Fruit fly (Drosophila melanogaster): ENCODE results near the gene CG46025.

Gene CG46025

DNA sequence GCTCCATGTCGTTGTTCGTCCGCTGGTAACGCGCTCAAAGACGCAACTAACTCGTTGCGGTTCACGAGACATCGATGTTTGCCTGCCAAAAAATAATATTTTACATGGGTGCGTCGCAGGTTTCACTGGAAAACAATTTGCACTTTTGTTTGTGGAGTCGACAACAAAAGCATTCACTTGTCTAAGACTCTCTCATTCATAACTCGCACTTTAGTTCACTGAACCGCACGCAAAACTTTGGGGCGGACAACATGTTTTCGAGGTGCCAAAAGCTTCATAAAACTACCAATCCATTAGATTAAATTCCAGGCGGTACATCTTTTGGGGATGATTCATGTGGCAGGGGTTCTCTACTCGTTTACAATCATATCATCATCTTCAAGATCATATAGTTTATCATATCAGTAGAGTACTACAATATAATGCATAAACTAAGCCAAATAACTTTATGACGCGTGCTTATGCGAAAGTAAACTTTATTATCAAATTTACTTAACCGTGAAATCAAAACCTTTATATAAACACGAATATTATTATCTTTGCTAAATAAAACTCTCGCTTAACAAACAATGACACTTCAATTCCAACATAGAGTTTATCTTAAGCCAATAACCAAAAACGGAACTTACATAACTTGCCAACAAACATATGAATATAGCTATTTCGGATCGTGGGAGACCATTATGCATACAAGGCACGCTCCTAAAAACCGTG is 24.2 kb downstream of the CG46025 start, which contains the start of gene CG7179:
Gene CG7179 (minus strand): TSS at position 51 of the 714 bp plus-strand sequence.
- TF ChIP-seq CG8301 (tag; optimal IDR thresholded peaks at IDR 0.05) (no peak), CG8159 (tag; optimal IDR thresholded peaks at IDR 0.05) (no peak), CG34367 (tag; optimal IDR thresholded peaks at IDR 0.05) (no peak), CG32121 (GFP tag; IDR thresholded peaks at IDR 0.05) (no peak)

DNA sequence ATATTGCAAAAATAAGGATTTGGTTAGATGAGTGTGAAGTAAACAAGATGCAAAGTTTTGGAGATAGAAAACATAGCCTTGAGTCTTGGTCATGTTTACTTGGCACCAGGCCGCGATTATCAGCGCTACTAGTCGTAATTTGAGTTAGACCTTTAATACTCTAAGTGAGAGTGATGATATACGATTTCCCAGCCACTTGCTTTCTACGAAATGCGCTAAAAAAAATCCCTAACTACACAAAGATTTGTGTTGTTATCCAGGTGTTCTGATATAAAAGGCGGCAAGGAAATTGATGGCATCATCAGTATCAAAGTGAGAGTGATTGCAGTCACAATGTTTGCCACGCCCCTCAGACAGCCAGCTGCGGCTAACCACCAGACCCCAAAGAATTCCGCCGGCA is 25.8 kb downstream of the CG46025 start, which contains the start of gene Uro:
Gene Uro (plus strand): TSS at position 301 of the 400 bp plus-strand sequence.
- no peak for TF ChIP-seq fd96Ca (GFP tag; IDR thresholded peaks at IDR 0.05)
- no peak for TF ChIP-seq D1 (tag; optimal IDR thresholded peaks at IDR 0.05)
- no peak for TF ChIP-seq CG8159 (tag; optimal IDR thresholded peaks at IDR 0.05)
- no peak for TF ChIP-seq rn (GFP tag; IDR thresholded peaks at IDR 0.05)

DNA sequence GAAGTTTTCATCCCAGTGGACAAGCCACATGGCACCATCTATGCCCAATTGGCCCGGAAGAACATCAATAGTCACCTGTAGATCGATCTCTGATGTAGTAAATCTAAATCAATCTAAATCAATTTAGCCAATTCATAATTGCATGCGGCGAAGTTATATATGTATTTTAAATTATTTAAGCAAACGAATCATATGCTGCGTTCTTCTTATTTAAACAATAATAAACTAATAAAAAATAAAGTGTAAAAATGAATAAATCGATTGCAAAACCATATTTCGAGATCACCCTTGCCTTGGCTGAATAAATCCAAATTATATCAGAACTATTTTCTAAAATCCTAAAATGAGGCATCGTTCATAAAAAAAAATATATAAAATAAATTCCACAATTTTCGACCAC is 27.2 kb downstream of the CG46025 start, which contains the start of gene CG7164:
Gene CG7164 (plus strand): TSS at position 301 of the 400 bp plus-strand sequence.
- TF ChIP-seq CG32121 (GFP tag; IDR thresholded peaks at IDR 0.05) (no peak), CG4496 (GFP tag; IDR thresholded peaks at IDR 0.05) (no peak), CG17806 (tag; optimal IDR thresholded peaks at IDR 0.05) (no peak), fd96Ca (GFP tag; IDR thresholded peaks at IDR 0.05) (no peak), CG10348 (GFP tag; IDR thresholded peaks at IDR 0.05) (no peak), CG12605 (GFP tag; IDR thresholded peaks at IDR 0.05) (no peak), CG8159 (tag; optimal IDR thresholded peaks at IDR 0.05) (no peak), CG9948 (tag; optimal IDR thresholded peaks at IDR 0.05) (no peak), CG34367 (tag; optimal IDR thresholded peaks at IDR 0.05) (no peak), rn (GFP tag; IDR thresholded peaks at IDR 0.05) (no peak), Pif1A (GFP tag; optimal IDR thresholded peaks at IDR 0.05) (no peak), CG15710 (tag; optimal IDR thresholded peaks at IDR 0.05) (no peak), gl (tag; optimal IDR thresholded peaks at IDR 0.05) (no peak), CG13204 (GFP tag; optimal IDR thresholded peaks at IDR 0.05) (no peak), EcR (GFP tag; optimal IDR thresholded peaks at IDR 0.05) (no peak), CG14655 (GFP tag; optimal IDR thresholded peaks at IDR 0.05) (no peak), CG8301 (tag; optimal IDR thresholded peaks at IDR 0.05) (no peak), Snoo (tag; optimal IDR thresholded peaks at IDR 0.05) (no peak)

DNA sequence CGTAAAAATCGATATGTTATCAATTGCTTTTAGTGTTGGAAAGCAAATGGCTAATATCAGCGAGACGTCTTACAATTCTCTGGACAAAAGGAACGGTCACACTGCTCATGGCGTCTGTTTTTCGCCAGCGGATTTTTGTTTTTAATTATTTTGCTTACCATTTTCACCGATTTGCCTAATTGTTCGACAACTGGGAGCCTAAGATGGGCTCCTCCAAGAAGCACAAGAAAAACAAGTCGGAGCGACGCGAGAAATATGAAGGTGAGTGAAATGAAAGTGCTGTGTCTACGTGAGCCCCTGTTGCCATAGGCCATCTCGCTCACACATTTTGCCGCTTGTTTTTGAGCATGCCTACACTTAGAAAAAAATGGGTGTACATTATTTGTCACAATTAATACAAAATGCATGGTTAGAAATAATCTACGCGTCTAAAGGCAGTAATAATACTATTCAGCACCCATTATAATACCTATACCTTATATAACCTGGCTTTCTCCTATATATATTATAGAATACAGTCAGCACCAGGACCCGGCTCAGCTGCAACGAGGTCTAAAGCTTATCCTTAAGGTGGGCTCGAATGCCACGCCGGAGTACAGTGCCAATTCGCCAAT is 28.9 kb downstream of the CG46025 start, which contains the start of gene Brd7-9:
Gene Brd7-9 (plus strand): TSS at position 78 of the 614 bp plus-strand sequence.
- TF ChIP-seq CG32121 (GFP tag; IDR thresholded peaks at IDR 0.05) = peak; percentile 79
- TF ChIP-seq CG12605 (GFP tag; IDR thresholded peaks at IDR 0.05) = peak; percentile 82
- TF ChIP-seq CG8301 (tag; optimal IDR thresholded peaks at IDR 0.05) = peak; percentile 80
- TF ChIP-seq rn (GFP tag; IDR thresholded peaks at IDR 0.05) = 0 out of 2 replicates have a peak, but pooled peaks have one; percentile 7
- peak; percentile 86 for TF ChIP-seq Ets98B (GFP tag; IDR thresholded peaks at IDR 0.05)
- peak; percentile 51 for TF ChIP-seq gl (tag; optimal IDR thresholded peaks at IDR 0.05)
- peak; percentile 68 for TF ChIP-seq CG8159 (tag; optimal IDR thresholded peaks at IDR 0.05)
- no peak for TF ChIP-seq CG15710 (tag; optimal IDR thresholded peaks at IDR 0.05)
- peak; percentile 74 for TF ChIP-seq fd96Ca (GFP tag; IDR thresholded peaks at IDR 0.05)
- TF ChIP-seq Snoo (tag; optimal IDR thresholded peaks at IDR 0.05) = no peak
- peak; percentile 80 for TF ChIP-seq CG14655 (GFP tag; optimal IDR thresholded peaks at IDR 0.05)
- no peak for TF ChIP-seq CG9948 (tag; optimal IDR thresholded peaks at IDR 0.05)
- TF ChIP-seq CG34367 (tag; optimal IDR thresholded peaks at IDR 0.05) = peak; percentile 59
- peak; percentile 80 for TF ChIP-seq Pif1A (GFP tag; optimal IDR thresholded peaks at IDR 0.05)
- no peak for TF ChIP-seq D1 (tag; optimal IDR thresholded peaks at IDR 0.05)
- peak; percentile 79 for TF ChIP-seq Pif1B (GFP tag; optimal IDR thresholded peaks at IDR 0.05)
- peak; percentile 91 for TF ChIP-seq CG4496 (GFP tag; IDR thresholded peaks at IDR 0.05)

DNA sequence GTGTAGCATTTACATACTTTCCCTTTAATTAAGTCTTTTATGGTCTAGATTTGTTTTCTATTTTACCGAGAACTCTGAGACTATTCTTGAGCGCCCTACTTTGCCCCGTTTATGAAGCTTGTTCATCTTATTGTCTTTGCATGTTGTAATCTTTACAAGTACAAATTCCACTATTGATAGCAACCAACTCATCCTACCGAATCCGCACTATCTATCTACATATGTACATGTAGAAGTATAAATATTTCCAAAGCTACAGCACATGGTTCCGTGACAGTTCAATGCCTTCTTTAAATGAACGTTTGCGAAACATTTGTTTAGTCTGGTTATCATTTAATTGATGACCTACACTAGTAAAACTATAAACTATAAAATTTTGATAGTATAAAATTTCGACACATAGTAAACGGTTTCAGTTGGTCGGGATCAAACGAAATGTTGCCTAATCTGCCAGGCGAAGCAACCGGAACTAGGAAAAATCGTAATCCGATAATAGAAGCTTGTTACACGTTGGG is 35.0 kb downstream of the CG46025 start:
- TF ChIP-seq Snoo (tag; optimal IDR thresholded peaks at IDR 0.05) (no peak), Ets98B (GFP tag; IDR thresholded peaks at IDR 0.05) (peak; percentile 9; the same call in 1 of the 2 replicates), Pif1B (GFP tag; optimal IDR thresholded peaks at IDR 0.05) (no peak)

DNA sequence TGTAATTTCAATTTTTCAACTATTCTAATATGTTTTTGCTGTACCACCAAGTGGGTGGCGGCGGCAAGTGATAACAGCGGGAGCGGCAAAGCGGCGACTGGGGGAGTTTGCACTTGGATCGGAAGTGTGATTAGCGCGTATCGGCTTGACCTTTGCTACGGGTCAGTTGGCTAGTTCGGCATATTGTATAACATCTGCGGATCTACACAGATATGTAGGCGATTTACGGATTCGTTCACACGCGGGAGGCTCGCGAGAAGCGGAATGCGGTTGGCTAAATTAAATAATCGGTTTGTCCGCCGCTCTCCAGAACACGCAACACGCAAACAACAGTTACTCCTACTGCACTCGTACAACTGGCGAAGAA is 36.1 kb downstream of the CG46025 start:
- no peak for TF ChIP-seq CG4496 (GFP tag; IDR thresholded peaks at IDR 0.05)
- TF ChIP-seq CG15710 (tag; optimal IDR thresholded peaks at IDR 0.05) = no peak
- TF ChIP-seq Ets98B (GFP tag; IDR thresholded peaks at IDR 0.05) = no peak
- TF ChIP-seq CG17806 (tag; optimal IDR thresholded peaks at IDR 0.05) = no peak
- no peak for TF ChIP-seq CG10348 (GFP tag; IDR thresholded peaks at IDR 0.05)
- no peak for TF ChIP-seq Pif1B (GFP tag; optimal IDR thresholded peaks at IDR 0.05)
- no peak for TF ChIP-seq CG32121 (GFP tag; IDR thresholded peaks at IDR 0.05)
- no peak for TF ChIP-seq EcR (GFP tag; optimal IDR thresholded peaks at IDR 0.05)
- no peak for TF ChIP-seq CG34367 (tag; optimal IDR thresholded peaks at IDR 0.05)
- TF ChIP-seq CG14655 (GFP tag; optimal IDR thresholded peaks at IDR 0.05) = no peak
- TF ChIP-seq CG12605 (GFP tag; IDR thresholded peaks at IDR 0.05) = no peak
- TF ChIP-seq rn (GFP tag; IDR thresholded peaks at IDR 0.05) = no peak

Measured in whole organism, pupa.